Worm (Caenorhabditis elegans): Measurements from ENCODE around the gene T04C12.9.
A peak's percentile ranks its signal among the peaks of the same experiment; 100 is the strongest.

T04C12.9 gene

ce11 chrV:11060239-11060984 lies 2.6 kb downstream of the T04C12.9 start, which contains the start of gene T04C12.11 (continued):
- TF ChIP-seq nhr-11 (tag; optimal IDR thresholded peaks at IDR 0.05) (no peak), nhr-20 (tag; optimal IDR thresholded peaks at IDR 0.05) (peak; percentile 66), lin-13 (GFP tag; optimal IDR thresholded peaks at IDR 0.05) (no peak), lin-39 (tag; optimal IDR thresholded peaks at IDR 0.05) (no peak), nhr-19 (GFP tag; conservative IDR thresholded peaks at IDR 0.05) (no peak), lin-35 (GFP tag; optimal IDR thresholded peaks at IDR 0.05) (peak in 1 of 2 experiments; percentile 19), vab-15 (tag; optimal IDR thresholded peaks at IDR 0.05) (no peak), fos-1 (tag; optimal IDR thresholded peaks at IDR 0.05) (no peak), ces-1 (GFP tag; optimal IDR thresholded peaks at IDR 0.05) (no peak), pag-3 (tag; optimal IDR thresholded peaks at IDR 0.05; ENCODE audit: borderline replicate concordance, insufficient read depth) (no peak), unc-30 (tag; optimal IDR thresholded peaks at IDR 0.05) (no peak), nhr-85 (tag) (peak; percentile 85), mab-9 (GFP tag; IDR thresholded peaks at IDR 0.05) (no peak), sox-4 (tag; optimal IDR thresholded peaks at IDR 0.05) (no peak), fkh-10 (GFP tag; optimal IDR thresholded peaks at IDR 0.05) (no peak), pax-3 (tag; optimal IDR thresholded peaks at IDR 0.05) (no peak), lsy-2 (tag; optimal IDR thresholded peaks at IDR 0.05) (peak in 1 of 2 experiments; percentile 30), jun-1 (tag; optimal IDR thresholded peaks at IDR 0.05) (no peak), pqm-1 (tag; optimal IDR thresholded peaks at IDR 0.05) (no peak), sup-37 (GFP tag; optimal IDR thresholded peaks at IDR 0.05) (no peak), hlh-4 (tag; optimal IDR thresholded peaks at IDR 0.05) (no peak), efl-1 (optimal IDR thresholded peaks at IDR 0.05) (no peak), efl-1 (GFP tag; optimal IDR thresholded peaks at IDR 0.05 in 1 of 2) (peak in 1 of 2 experiments; percentile 64), xbp-1 (tag; optimal IDR thresholded peaks at IDR 0.05) (no peak), unc-98 (GFP tag; IDR thresholded peaks at IDR 0.05) (no peak), ceh-8 (GFP tag; optimal IDR thresholded peaks at IDR 0.05) (no peak), F16B12.6 (tag; optimal IDR thresholded peaks at IDR 0.05) (no peak), nhr-77 (tag; optimal IDR thresholded peaks at IDR 0.05) (no peak), dpl-1 (GFP tag; optimal IDR thresholded peaks at IDR 0.05) (no peak), hlh-17 (GFP tag; optimal IDR thresholded peaks at IDR 0.05; ENCODE audit: borderline replicate concordance) (no peak), unc-62 (GFP tag; optimal IDR thresholded peaks at IDR 0.05) (no peak), elt-3 (tag; optimal IDR thresholded peaks at IDR 0.05) (peak in 1 of 6 experiments; percentile 32), ceh-82 (tag; optimal IDR thresholded peaks at IDR 0.05) (no peak), egl-13 (tag; optimal IDR thresholded peaks at IDR 0.05) (no peak), aly-2 (tag; optimal IDR thresholded peaks at IDR 0.05) (no peak), mep-1 (tag; optimal IDR thresholded peaks at IDR 0.05) (peak; percentile 77), egl-27 (tag; optimal IDR thresholded peaks at IDR 0.05) (no peak), hpl-2 (GFP tag; optimal IDR thresholded peaks at IDR 0.05) (no peak), ets-5 (GFP tag; IDR thresholded peaks at IDR 0.05) (no peak), ceh-88 (GFP tag; IDR thresholded peaks at IDR 0.05) (no peak), mef-2 (tag; optimal IDR thresholded peaks at IDR 0.05) (no peak), unc-130 (tag; optimal IDR thresholded peaks at IDR 0.05) (no peak), C34B4.2 (tag; optimal IDR thresholded peaks at IDR 0.05) (no peak), lin-15B (tag; optimal IDR thresholded peaks at IDR 0.05) (no peak), efl-3 (GFP tag; optimal IDR thresholded peaks at IDR 0.05) (no peak), ceh-63 (GFP tag; optimal IDR thresholded peaks at IDR 0.05) (no peak), nhr-90 (tag; optimal IDR thresholded peaks at IDR 0.05; ENCODE audit: poor library complexity) (no peak), blmp-1 (tag; optimal IDR thresholded peaks at IDR 0.05) (peak; percentile 99), skn-1 (tag; optimal IDR thresholded peaks at IDR 0.05) (peak; percentile 10)

Data from whole organism, L1 larva.